Fruit fly (Drosophila melanogaster) whole organism, adult: Measurements from ENCODE around the gene msd5.

Source experiments
- CG11617 ChIP-seq: fragments of 200-800 bp; sonication (Bioruptor generic); optimal IDR thresholded peaks from 2 replicates; lab custom pipeline; 2017; ENCODE audit warnings: mild to moderate bottlenecking, missing biosample characterization, missing genetic modification reagents, missing genetic modification characterization
- CG12768 ChIP-seq: fragments of 200-800 bp; sonication (Bioruptor generic); optimal IDR thresholded peaks from 2 replicates; lab custom pipeline; 2017; ENCODE audit warnings: missing biosample characterization, missing genetic modification characterization, mild to moderate bottlenecking, moderate library complexity, missing genetic modification reagents
- CG14711 ChIP-seq: fragments of 200-800 bp; sonication (Bioruptor generic); optimal IDR thresholded peaks from 2 replicates; lab custom pipeline; 2018; ENCODE audit warnings: missing biosample characterization, mild to moderate bottlenecking, missing genetic modification characterization, moderate library complexity
- CG1620 ChIP-seq: fragments of 200-800 bp; sonication (Bioruptor generic); optimal IDR thresholded peaks from 2 replicates; lab custom pipeline; 2016; ENCODE audit warnings: missing biosample characterization, missing genetic modification characterization
- CG33017 ChIP-seq: fragments of 200-800 bp; sonication (Bioruptor generic); optimal IDR thresholded peaks from 2 replicates; lab custom pipeline; 2018; ENCODE audit warnings: missing biosample characterization, mild to moderate bottlenecking, missing genetic modification characterization, moderate library complexity
- CG5204 ChIP-seq: fragments of 200-800 bp; sonication (Bioruptor generic); optimal IDR thresholded peaks from 2 replicates; lab custom pipeline; 2016; ENCODE audit warnings: missing biosample characterization, missing genetic modification characterization
- CG7045 ChIP-seq: fragments of 200-800 bp; sonication (Bioruptor generic); optimal IDR thresholded peaks from 2 replicates; lab custom pipeline; 2017; ENCODE audit warnings: missing biosample characterization, mild to moderate bottlenecking, missing genetic modification characterization
- CG7101 ChIP-seq: fragments of 200-800 bp; sonication (Bioruptor generic); optimal IDR thresholded peaks from 2 replicates; lab custom pipeline; 2018; ENCODE audit warnings: missing biosample characterization, mild to moderate bottlenecking, missing genetic modification characterization, moderate library complexity
- Clk ChIP-seq: fragments of 200-800 bp; sonication (Bioruptor generic); optimal IDR thresholded peaks from 2 replicates; lab custom pipeline; 2017; ENCODE audit warnings: missing biosample characterization, missing genetic modification characterization
- Crg-1 ChIP-seq: fragments of 200-800 bp; sonication (Bioruptor generic); optimal IDR thresholded peaks from 2 replicates; lab custom pipeline; 2016; ENCODE audit warnings: missing biosample characterization, missing genetic modification characterization
- Hr96 ChIP-seq: fragments of 200-800 bp; sonication (Bioruptor generic); optimal IDR thresholded peaks from 2 replicates; lab custom pipeline; 2016; ENCODE audit warnings: missing biosample characterization, missing genetic modification characterization
- Mnt ChIP-seq: fragments of 200-800 bp; sonication (Bioruptor generic); optimal IDR thresholded peaks from 2 replicates; lab custom pipeline; 2016; ENCODE audit warnings: missing biosample characterization, mild to moderate bottlenecking, missing genetic modification characterization
- bab1 ChIP-seq: fragments of 200-800 bp; sonication (Bioruptor generic); optimal IDR thresholded peaks from 3 replicates; lab custom pipeline; 2019; ENCODE audit warnings: missing biosample characterization, mild to moderate bottlenecking, missing genetic modification characterization, moderate library complexity
- cic ChIP-seq: fragments of 200-800 bp; sonication (Bioruptor generic); optimal IDR thresholded peaks from 2 replicates; lab custom pipeline; 2017; ENCODE audit warnings: missing biosample characterization, mild to moderate bottlenecking, missing genetic modification characterization, moderate library complexity
- cnc ChIP-seq, 2 experiments: fragments of >200 bp; optimal IDR thresholded peaks; 2 replicates each; lab custom pipeline; 2017
- kay ChIP-seq: fragments of 200-800 bp; sonication (Bioruptor generic); peaks from one replicate; lab custom pipeline; 2016; ENCODE audit warnings: missing biosample characterization, missing genetic modification characterization, borderline replicate concordance
- ovo ChIP-seq: fragments of 200-800 bp; sonication (Bioruptor generic); optimal IDR thresholded peaks from 2 replicates; lab custom pipeline; 2016; ENCODE audit warnings: missing biosample characterization, missing genetic modification characterization
- pad ChIP-seq: fragments of 200-800 bp; sonication (Bioruptor generic); optimal IDR thresholded peaks from 3 replicates; lab custom pipeline; 2017; ENCODE audit warnings: missing biosample characterization, missing genetic modification characterization, mild to moderate bottlenecking, moderate library complexity, missing genetic modification reagents
- tj ChIP-seq: fragments of 200-800 bp; sonication (Bioruptor generic); optimal IDR thresholded peaks from 3 replicates; lab custom pipeline; 2017; ENCODE audit warnings: missing biosample characterization, mild to moderate bottlenecking, missing genetic modification characterization, moderate library complexity
- toe ChIP-seq: fragments of 200-800 bp; sonication (Bioruptor generic); optimal IDR thresholded peaks from 2 replicates; lab custom pipeline; 2016; ENCODE audit warnings: missing biosample characterization, missing genetic modification characterization

msd5 gene

dm6 chr3L:1307005-1307632, 25.8 kb downstream of the msd5 start, which contains the start of the genes Ctr9 and Nt5a:
Gene Ctr9, plus strand, starts transcription at chr3L:1307224.
Gene Nt5a, minus strand, starts transcription at chr3L:1307418.
- TF ChIP-seq Crg-1 (GFP tag; lab: Kevin White, UChicago) (peak; percentile 75), Mnt (peak; percentile 78), kay (GFP tag; lab: Kevin White, UChicago) (no peak), CG7101 (tag; lab: Kevin White, UChicago) (peak; percentile 70), CG33017 (tag; lab: Kevin White, UChicago) (peak; percentile 13), toe (GFP tag; lab: Kevin White, UChicago) (no peak), cnc (optimal IDR thresholded peaks at IDR 0.05; lab: Kevin White, UChicago) (no peak), ovo (GFP tag; lab: Kevin White, UChicago) (peak; percentile 22), pad (GFP tag; lab: Kevin White, UChicago) (peak; percentile 12), Clk (GFP tag; lab: Kevin White, UChicago) (no peak), CG7045 (GFP tag; lab: Kevin White, UChicago) (peak; percentile 5), tj (GFP tag; lab: Kevin White, UChicago) (peak; percentile 57), bab1 (GFP tag; lab: Kevin White, UChicago) (peak; percentile 59), Hr96 (GFP tag; lab: Kevin White, UChicago) (no peak), CG1620 (GFP tag; lab: Kevin White, UChicago) (peak; percentile 86), CG5204 (no peak), CG14711 (tag; lab: Kevin White, UChicago) (peak; percentile 78), CG11617 (peak; percentile 60), cic (GFP tag; lab: Kevin White, UChicago) (peak; percentile 81), CG12768 (peak; percentile 37)

DNA sequence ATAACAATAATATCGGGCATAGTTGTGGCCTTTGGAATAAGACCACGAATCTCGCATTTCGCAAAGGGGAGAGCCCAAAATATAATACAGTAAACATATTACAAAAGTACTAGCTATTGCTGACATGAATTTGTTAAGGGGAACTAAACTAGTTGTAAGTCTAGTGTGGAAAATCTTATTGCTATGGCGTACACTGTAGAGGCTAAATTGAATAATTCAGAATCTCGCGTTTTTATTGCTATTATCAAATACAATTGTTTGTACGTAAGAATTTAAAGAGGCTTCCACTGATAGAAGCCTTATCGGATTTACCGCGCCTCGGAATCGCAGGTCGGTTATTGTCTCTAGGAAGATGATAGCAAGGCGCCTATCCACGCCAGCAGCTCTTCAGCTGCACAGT, 27.6 kb downstream of the msd5 start:
- TF ChIP-seq CG33017 (tag; lab: Kevin White, UChicago) (peak; percentile 21), cic (GFP tag; lab: Kevin White, UChicago) (peak; percentile 73), ovo (GFP tag; lab: Kevin White, UChicago) (no peak), bab1 (GFP tag; lab: Kevin White, UChicago) (no peak), toe (GFP tag; lab: Kevin White, UChicago) (no peak), CG12768 (peak; percentile 20), CG1620 (GFP tag; lab: Kevin White, UChicago) (no peak), kay (GFP tag; lab: Kevin White, UChicago) (no peak)

DNA sequence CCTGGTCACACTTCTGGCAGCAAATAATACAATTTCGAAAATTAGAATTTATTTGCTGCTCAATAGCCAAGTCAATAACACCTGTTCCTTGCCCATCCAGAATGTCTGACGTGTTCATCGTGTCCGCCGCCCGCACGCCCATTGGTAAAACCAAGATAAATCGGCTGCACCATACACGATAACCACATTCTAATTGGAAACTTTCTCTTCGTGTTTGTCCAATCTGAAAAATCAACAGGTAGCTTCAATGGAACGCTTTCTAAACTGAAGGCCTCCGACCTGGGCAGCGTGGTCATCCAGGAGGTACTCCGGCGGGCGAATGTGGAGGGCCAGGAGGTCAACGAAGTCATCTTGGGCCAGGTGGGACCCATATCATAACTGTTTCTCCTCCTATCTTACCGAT, 30.0 kb downstream of the msd5 start:
- TF ChIP-seq CG33017 (tag; lab: Kevin White, UChicago) (no peak), cnc (optimal IDR thresholded peaks at IDR 0.05; lab: Kevin White, UChicago) (no peak), cic (GFP tag; lab: Kevin White, UChicago) (no peak), Clk (GFP tag; lab: Kevin White, UChicago) (no peak), toe (GFP tag; lab: Kevin White, UChicago) (no peak), CG7045 (GFP tag; lab: Kevin White, UChicago) (no peak), pad (GFP tag; lab: Kevin White, UChicago) (no peak)

- TF ChIP-seq CG7045 (GFP tag; lab: Kevin White, UChicago), result no peak
- no peak for TF ChIP-seq Hr96 (GFP tag; lab: Kevin White, UChicago)
- peak; percentile 17 for TF ChIP-seq CG14711 (tag; lab: Kevin White, UChicago)
- TF ChIP-seq CG12768, result no peak
- TF ChIP-seq CG11617, result peak; percentile 3
- no peak for TF ChIP-seq pad (GFP tag; lab: Kevin White, UChicago)
- TF ChIP-seq cic (GFP tag; lab: Kevin White, UChicago), result no peak
- TF ChIP-seq CG1620 (GFP tag; lab: Kevin White, UChicago), result peak; percentile 29
- peak; percentile 44 for TF ChIP-seq bab1 (GFP tag; lab: Kevin White, UChicago)
- TF ChIP-seq toe (GFP tag; lab: Kevin White, UChicago), result no peak
- no peak for TF ChIP-seq Crg-1 (GFP tag; lab: Kevin White, UChicago)
- no peak for TF ChIP-seq Clk (GFP tag; lab: Kevin White, UChicago)
- TF ChIP-seq ovo (GFP tag; lab: Kevin White, UChicago), result no peak
Measured at dm6 chr3L:1302234-1302949, 30.6 kb downstream of the msd5 start, which contains the start of the genes Rac1 and Acat2. Gene Rac1, minus strand, starts transcription at chr3L:1302683. Gene Acat2, plus strand, starts transcription at chr3L:1302944.

DNA sequence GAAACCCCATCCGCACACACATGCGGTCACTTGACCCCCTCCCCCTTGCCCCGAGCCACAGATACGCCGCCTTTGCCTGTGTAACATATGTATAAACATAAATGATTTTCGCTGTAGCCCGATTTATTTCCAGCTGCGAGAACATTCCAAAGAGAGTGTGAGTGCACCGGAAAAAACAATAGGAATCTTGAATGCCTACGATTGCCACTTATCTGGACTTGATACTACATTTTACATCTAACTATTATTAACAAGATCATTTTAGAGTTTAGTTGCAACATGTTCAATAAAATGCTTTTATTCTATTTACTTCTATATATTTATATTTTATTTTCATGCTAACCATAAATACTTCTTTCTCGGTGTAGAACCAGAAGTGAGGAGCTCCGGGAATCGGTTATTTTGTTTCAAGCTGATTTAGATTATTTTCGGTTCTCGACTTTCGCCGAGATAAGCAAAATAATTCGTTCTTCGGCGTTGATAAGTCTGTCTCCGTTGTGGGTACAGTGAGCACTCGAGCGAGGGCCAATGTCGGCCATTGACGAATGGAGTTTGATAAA, 32.8 kb downstream of the msd5 start:
- peak; percentile 3 for TF ChIP-seq CG12768
- TF ChIP-seq Crg-1 (GFP tag; lab: Kevin White, UChicago), result no peak
- TF ChIP-seq CG5204, result no peak
- TF ChIP-seq kay (GFP tag; lab: Kevin White, UChicago), result no peak
- peak; percentile 76 for TF ChIP-seq CG7101 (tag; lab: Kevin White, UChicago)
- peak; percentile 67 for TF ChIP-seq pad (GFP tag; lab: Kevin White, UChicago)
- no peak for TF ChIP-seq Clk (GFP tag; lab: Kevin White, UChicago)
- no peak for TF ChIP-seq CG1620 (GFP tag; lab: Kevin White, UChicago)
- peak; percentile 52 for TF ChIP-seq CG11617
- TF ChIP-seq toe (GFP tag; lab: Kevin White, UChicago), result no peak
- TF ChIP-seq Mnt, result no peak
- TF ChIP-seq cic (GFP tag; lab: Kevin White, UChicago), result no peak
- peak; percentile 44 for TF ChIP-seq CG7045 (GFP tag; lab: Kevin White, UChicago)
- TF ChIP-seq tj (GFP tag; lab: Kevin White, UChicago), result peak; percentile 98
- TF ChIP-seq bab1 (GFP tag; lab: Kevin White, UChicago), result peak; percentile 91
- TF ChIP-seq Hr96 (GFP tag; lab: Kevin White, UChicago), result no peak
- no peak for TF ChIP-seq cnc (optimal IDR thresholded peaks at IDR 0.05; lab: Kevin White, UChicago)
- TF ChIP-seq CG33017 (tag; lab: Kevin White, UChicago), result peak; percentile 52
- peak; percentile 80 for TF ChIP-seq CG14711 (tag; lab: Kevin White, UChicago)
- no peak for TF ChIP-seq ovo (GFP tag; lab: Kevin White, UChicago)
